Fruit fly (Drosophila melanogaster): Measurements from ENCODE around the gene emc.

DNA sequence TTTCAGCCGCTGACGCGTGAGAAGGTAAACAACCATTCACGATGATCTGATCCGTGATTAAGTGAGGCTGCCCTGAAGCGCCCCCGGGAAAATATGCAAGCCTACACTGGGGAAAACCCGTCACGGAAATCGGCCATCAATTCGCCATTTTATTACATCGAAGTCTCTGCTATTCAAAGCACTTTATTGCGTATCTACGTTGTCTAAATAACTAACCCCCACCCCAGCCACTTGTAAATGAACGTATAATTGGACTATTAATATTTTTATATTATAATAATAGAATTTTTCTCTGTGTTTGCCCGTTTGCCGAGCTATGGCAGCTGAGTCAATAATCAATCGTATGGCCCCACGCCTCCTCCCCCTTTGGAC, 17.1 kb downstream of the emc start:
- TF ChIP-seq inv (GFP tag; IDR thresholded peaks at IDR 0.05; ENCODE audit: partially characterized antibody): no peak
- no peak for TF ChIP-seq Fer3 (tag; optimal IDR thresholded peaks at IDR 0.05)
- no peak for TF ChIP-seq crc (GFP tag; optimal IDR thresholded peaks at IDR 0.05)
- TF ChIP-seq CG4707 (GFP tag; optimal IDR thresholded peaks at IDR 0.05): no peak
- TF ChIP-seq knrl (GFP tag; IDR thresholded peaks at IDR 0.05; ENCODE audit: partially characterized antibody): no peak
- no peak for TF ChIP-seq kni (GFP tag; optimal IDR thresholded peaks at IDR 0.05)
- TF ChIP-seq CG15011 (GFP tag; optimal IDR thresholded peaks at IDR 0.05): no peak
- TF ChIP-seq toy (GFP tag; IDR thresholded peaks at IDR 0.05): no peak
- no peak for TF ChIP-seq CG8924 (tag; optimal IDR thresholded peaks at IDR 0.05)
- no peak for TF ChIP-seq Elba2 (GFP tag; optimal IDR thresholded peaks at IDR 0.05)
- no peak for TF ChIP-seq dmrt99B (tag; optimal IDR thresholded peaks at IDR 0.05)
- TF ChIP-seq lbe (GFP tag; optimal IDR thresholded peaks at IDR 0.05): no peak
- TF ChIP-seq Sox102F (GFP tag; optimal IDR thresholded peaks at IDR 0.05): no peak
- no peak for TF ChIP-seq al (GFP tag; IDR thresholded peaks at IDR 0.05)
